Worm (Caenorhabditis elegans) whole organism, L3 larva: Measurements from ENCODE around the gene C31B8.7.

Experiments used
- R02D3.7 ChIP-seq: fragments of 150-350 bp; optimal IDR thresholded peaks from 2 replicates; lab custom pipeline; 2014; ENCODE audit warnings: missing biosample characterization, missing genetic modification characterization
- ZK546.5 ChIP-seq: sonication (generic microtip); optimal IDR thresholded peaks from 2 replicates; lab custom pipeline; 2017; ENCODE audit warnings: missing biosample characterization, missing genetic modification characterization
- aly-2 ChIP-seq: fragments of 150-350 bp; optimal IDR thresholded peaks from 2 replicates; lab custom pipeline; 2014; ENCODE audit warnings: missing biosample characterization, missing genetic modification characterization
- ama-1 ChIP-seq: fragments of 150-350 bp; optimal IDR thresholded peaks from 2 replicates; lab custom pipeline; 2018
- ceh-16 ChIP-seq: sonication (generic microtip); optimal IDR thresholded peaks from 2 replicates; lab custom pipeline; 2017; ENCODE audit warnings: missing biosample characterization, missing genetic modification characterization
- ceh-28 ChIP-seq: fragments of 150-350 bp; optimal IDR thresholded peaks from 2 replicates; lab custom pipeline; 2014; ENCODE audit warnings: missing biosample characterization, missing genetic modification reagents, missing genetic modification characterization
- ceh-82 ChIP-seq: fragments of 150-350 bp; optimal IDR thresholded peaks from 2 replicates; lab custom pipeline; 2014; ENCODE audit warnings: missing biosample characterization, missing genetic modification characterization
- ceh-9 ChIP-seq: sonication (generic microtip); optimal IDR thresholded peaks from 2 replicates; lab custom pipeline; 2018; ENCODE audit warnings: missing biosample characterization, missing genetic modification characterization
- daf-12 ChIP-seq: fragments of 150-350 bp; optimal IDR thresholded peaks from 2 replicates; lab custom pipeline; 2014; ENCODE audit warnings: missing biosample characterization, missing genetic modification reagents, missing genetic modification characterization
- egl-27 ChIP-seq: sonication (generic microtip); optimal IDR thresholded peaks from 4 replicates; lab custom pipeline; 2017; ENCODE audit warnings: missing biosample characterization, missing genetic modification reagents, missing genetic modification characterization
- elt-1 ChIP-seq: fragments of 150-350 bp; optimal IDR thresholded peaks from 2 replicates; lab custom pipeline; 2014; ENCODE audit warnings: missing biosample characterization, missing genetic modification characterization
- elt-2 ChIP-seq: sonication (generic microtip); optimal IDR thresholded peaks from 2 replicates; lab custom pipeline; 2016; ENCODE audit warnings: missing genetic modification reagents, mild to moderate bottlenecking, missing genetic modification characterization, missing compliant biosample characterization
- eor-1 ChIP-seq, 2 experiments: fragments of 150-350 bp; optimal IDR thresholded peaks; 2 replicates each; lab custom pipeline; 2014 to 2018; ENCODE audit warnings: missing biosample characterization in 2 of 2, missing genetic modification characterization in 2 of 2
- fkh-10 ChIP-seq: sonication (generic microtip); optimal IDR thresholded peaks from 2 replicates; lab custom pipeline; 2017; ENCODE audit warnings: missing biosample characterization, missing genetic modification reagents, missing genetic modification characterization
- fkh-2 ChIP-seq: fragments of 150-350 bp; optimal IDR thresholded peaks from 2 replicates; lab custom pipeline; 2014; ENCODE audit warnings: missing biosample characterization, missing genetic modification reagents, missing genetic modification characterization
- lin-15B ChIP-seq: fragments of 150-350 bp; optimal IDR thresholded peaks from 2 replicates; lab custom pipeline; 2014; ENCODE audit warnings: missing biosample characterization, missing genetic modification characterization
- lin-39 ChIP-seq: fragments of 150-350 bp; optimal IDR thresholded peaks from 2 replicates; lab custom pipeline; 2018; ENCODE audit warnings: missing biosample characterization, missing genetic modification reagents, missing genetic modification characterization
- lsy-12 ChIP-seq: sonication (generic microtip); optimal IDR thresholded peaks from 2 replicates; lab custom pipeline; 2016; ENCODE audit warnings: mild to moderate bottlenecking, missing genetic modification characterization, missing compliant biosample characterization
- nfya-1 ChIP-seq: sonication (generic microtip); optimal IDR thresholded peaks from 2 replicates; lab custom pipeline; 2017; ENCODE audit warnings: missing genetic modification characterization, mild to moderate bottlenecking, missing compliant biosample characterization, antibody characterized with exemption, moderate library complexity; ENCODE audit not compliant: insufficient read depth
- nhr-12 ChIP-seq: fragments of 150-350 bp; optimal IDR thresholded peaks from 2 replicates; lab custom pipeline; 2014; ENCODE audit warnings: missing biosample characterization, missing genetic modification characterization
- nhr-23 ChIP-seq: fragments of 150-350 bp; optimal IDR thresholded peaks from 2 replicates; lab custom pipeline; 2014; ENCODE audit warnings: missing biosample characterization, missing genetic modification reagents, missing genetic modification characterization
- nhr-237 ChIP-seq: fragments of 150-350 bp; optimal IDR thresholded peaks from 2 replicates; lab custom pipeline; 2014; ENCODE audit warnings: missing biosample characterization, missing genetic modification characterization
- nhr-25 ChIP-seq: sonication (generic microtip); optimal IDR thresholded peaks from 2 replicates; lab custom pipeline; 2017; ENCODE audit warnings: missing biosample characterization, missing genetic modification characterization
- nhr-43 ChIP-seq: sonication (generic microtip); optimal IDR thresholded peaks from 2 replicates; lab custom pipeline; 2016; ENCODE audit warnings: mild to moderate bottlenecking, missing genetic modification characterization, missing compliant biosample characterization; ENCODE audit not compliant: poor library complexity, severe bottlenecking
- nhr-67 ChIP-seq: fragments of 150-350 bp; optimal IDR thresholded peaks from 2 replicates; lab custom pipeline; 2014; ENCODE audit warnings: missing biosample characterization, missing genetic modification characterization
- nhr-76 ChIP-seq: fragments of 150-350 bp; sonication (generic microtip); optimal IDR thresholded peaks from 5 replicates; lab custom pipeline; 2014; ENCODE audit warnings: missing biosample characterization, missing genetic modification characterization
- nhr-77 ChIP-seq: fragments of 150-350 bp; optimal IDR thresholded peaks from 2 replicates; lab custom pipeline; 2014; ENCODE audit warnings: missing biosample characterization, missing genetic modification characterization
- pha-4 ChIP-seq: fragments of 150-350 bp; optimal IDR thresholded peaks from 2 replicates; lab custom pipeline; 2014; ENCODE audit warnings: missing biosample characterization, missing genetic modification reagents, missing genetic modification characterization
- pqm-1 ChIP-seq: fragments of 150-350 bp; optimal IDR thresholded peaks from 2 replicates; lab custom pipeline; 2017; ENCODE audit warnings: missing biosample characterization, missing genetic modification characterization, inconsistent platforms
- sea-2 ChIP-seq: fragments of 150-350 bp; sonication (generic microtip); optimal IDR thresholded peaks from 4 replicates; lab custom pipeline; 2014; ENCODE audit warnings: missing biosample characterization, missing genetic modification reagents, missing genetic modification characterization
- skn-1 ChIP-seq: fragments of 150-350 bp; optimal IDR thresholded peaks from 2 replicates; lab custom pipeline; 2014; ENCODE audit warnings: missing biosample characterization, missing genetic modification characterization
- tbx-2 ChIP-seq: sonication (generic microtip); optimal IDR thresholded peaks from 2 replicates; lab custom pipeline; 2016; ENCODE audit warnings: mild to moderate bottlenecking, missing genetic modification characterization, missing compliant biosample characterization
- unc-39 ChIP-seq: sonication (generic microtip); optimal IDR thresholded peaks from 4 replicates; lab custom pipeline; 2017; ENCODE audit warnings: missing biosample characterization, missing genetic modification characterization
- zag-1 ChIP-seq: fragments of 150-350 bp; optimal IDR thresholded peaks from 2 replicates; lab custom pipeline; 2014; ENCODE audit warnings: missing biosample characterization, missing genetic modification characterization
- ztf-11 ChIP-seq: fragments of 150-350 bp; optimal IDR thresholded peaks from 2 replicates; lab custom pipeline; 2014; ENCODE audit warnings: missing biosample characterization, missing genetic modification characterization
- ztf-4 ChIP-seq: fragments of 150-350 bp; optimal IDR thresholded peaks from 2 replicates; lab custom pipeline; 2014; ENCODE audit warnings: missing biosample characterization, missing genetic modification characterization

The C31B8.7 gene

DNA sequence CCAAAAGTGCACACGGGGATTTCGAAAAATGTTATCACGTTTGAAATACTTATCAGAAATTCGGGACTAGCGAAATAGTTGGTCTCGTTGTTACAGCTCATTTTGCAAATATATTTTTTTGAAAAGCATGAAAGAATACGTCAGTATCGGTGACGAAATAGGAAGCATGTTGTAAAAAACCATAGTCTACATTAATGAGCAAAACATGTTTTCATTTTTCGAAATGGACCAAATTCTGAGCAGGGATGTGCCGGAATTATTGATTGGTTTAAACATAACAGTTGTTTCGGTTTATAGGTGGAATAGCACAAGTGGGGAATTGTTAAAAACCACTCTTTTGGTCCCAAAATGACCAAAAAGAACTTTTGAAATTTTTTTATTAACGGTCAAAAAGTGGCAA lies 30.9 kb upstream of the C31B8.7 start, which contains the start of gene srh-247:
srh-247 (minus strand) TSS at position 101 of the 400 bp plus-strand sequence.
- no peak for TF ChIP-seq ceh-16 (tag; lab: Kevin White, UChicago)
- no peak for TF ChIP-seq nhr-43
- no peak for TF ChIP-seq lsy-12 (tag; lab: Kevin White, UChicago)
- TF ChIP-seq fkh-2 (tag; lab: Kevin White, UChicago) = no peak
- TF ChIP-seq nhr-23 = no peak
- TF ChIP-seq ceh-28 (tag; lab: Kevin White, UChicago) = no peak
- TF ChIP-seq nhr-67 (tag; lab: Kevin White, UChicago) = no peak
- TF ChIP-seq skn-1 = no peak
- no peak for TF ChIP-seq ztf-4 (tag; lab: Kevin White, UChicago)
- TF ChIP-seq ama-1 (lab: Kevin White, UChicago) = no peak
- no peak for TF ChIP-seq elt-2 (tag; lab: Kevin White, UChicago)

DNA sequence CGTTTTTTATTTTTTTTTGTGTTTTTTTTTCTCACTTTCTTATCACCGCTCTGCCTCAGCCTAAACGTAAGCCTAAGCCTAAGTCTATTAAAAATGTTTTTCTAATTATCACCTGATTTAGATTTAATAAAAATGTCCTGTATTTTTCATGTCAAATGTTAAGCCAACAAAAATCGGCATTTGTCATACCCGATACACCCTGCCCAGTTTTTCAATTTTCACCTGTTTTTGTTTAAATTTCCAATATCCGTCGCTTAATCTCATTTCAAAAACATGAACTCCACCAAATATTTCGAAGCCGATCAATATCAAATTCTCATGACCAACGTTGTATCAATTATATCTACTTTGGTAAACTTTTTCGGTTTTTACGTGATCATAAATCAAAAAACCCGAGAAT lies 28.1 kb upstream of the C31B8.7 start, which contains the start of gene C31B8.1:
C31B8.1 (plus strand) TSS at position 301 of the 400 bp plus-strand sequence.
- TF ChIP-seq skn-1 (no peak), nhr-77 (no peak), ztf-11 (no peak), ama-1 (lab: Kevin White, UChicago) (no peak), nhr-76 (tag; lab: Kevin White, UChicago) (no peak)

DNA sequence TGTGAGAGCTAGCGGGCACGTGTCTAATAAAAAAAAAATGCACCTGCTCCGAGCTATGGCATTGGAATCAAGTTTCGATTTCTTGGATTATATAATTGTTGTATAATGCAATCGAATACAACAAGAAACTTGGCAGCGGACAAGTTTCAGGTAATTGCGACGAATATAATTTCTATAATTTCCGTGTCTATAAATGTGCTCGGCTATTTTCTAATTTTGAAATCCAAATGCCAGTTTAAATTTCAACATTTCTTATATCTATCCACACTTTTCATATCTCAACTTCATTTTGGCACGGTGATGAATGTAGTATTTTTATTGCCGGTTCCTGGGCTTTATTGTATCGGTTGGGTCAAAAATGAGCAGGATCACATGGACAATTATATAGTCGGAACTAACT lies 26.6 kb upstream of the C31B8.7 start, which contains the start of gene C31B8.16:
C31B8.16 (plus strand) TSS at position 301 of the 400 bp plus-strand sequence.
- no peak for TF ChIP-seq egl-27 (tag; lab: Kevin White, UChicago)
- no peak for TF ChIP-seq lin-15B (tag; lab: Kevin White, UChicago)
- no peak for TF ChIP-seq skn-1
- no peak for TF ChIP-seq nhr-25 (tag; lab: Kevin White, UChicago)
- TF ChIP-seq tbx-2 (tag; lab: Kevin White, UChicago) = no peak
- no peak for TF ChIP-seq nhr-12
- no peak for TF ChIP-seq nhr-237 (tag; lab: Kevin White, UChicago)
- TF ChIP-seq, all 47 proteins: peak for 0

DNA sequence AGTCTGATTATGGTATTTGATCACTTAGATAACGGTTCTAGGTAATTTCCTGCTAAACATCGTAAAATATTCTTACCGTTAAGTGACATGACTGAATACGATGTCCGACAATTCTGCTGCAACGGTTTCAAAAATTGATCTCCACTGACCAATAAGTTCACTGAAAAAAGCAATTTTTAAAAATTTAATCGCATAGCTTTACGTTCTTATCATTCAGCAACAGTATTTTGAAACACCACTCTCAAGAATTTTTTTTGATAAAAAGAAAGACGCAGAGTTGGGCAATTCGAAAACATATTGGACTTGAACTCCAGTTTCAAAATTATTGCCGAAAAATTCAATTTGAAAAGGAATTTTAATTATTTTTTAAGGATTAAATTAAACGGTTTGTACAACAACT lies 24.4 kb upstream of the C31B8.7 start, which contains the start of gene C31B8.12:
C31B8.12 (minus strand) TSS at position 101 of the 400 bp plus-strand sequence.
- TF ChIP-seq tbx-2 (tag; lab: Kevin White, UChicago) (no peak), elt-2 (tag; lab: Kevin White, UChicago) (no peak), R02D3.7 (tag; lab: Kevin White, UChicago) (no peak), ceh-9 (tag; lab: Kevin White, UChicago) (no peak), fkh-10 (GFP tag; lab: Kevin White, UChicago) (no peak), ama-1 (lab: Kevin White, UChicago) (no peak), nhr-12 (no peak), nhr-237 (tag; lab: Kevin White, UChicago) (no peak), pqm-1 (no peak), ceh-16 (tag; lab: Kevin White, UChicago) (no peak), elt-1 (no peak), ZK546.5 (tag; lab: Kevin White, UChicago) (no peak)

DNA sequence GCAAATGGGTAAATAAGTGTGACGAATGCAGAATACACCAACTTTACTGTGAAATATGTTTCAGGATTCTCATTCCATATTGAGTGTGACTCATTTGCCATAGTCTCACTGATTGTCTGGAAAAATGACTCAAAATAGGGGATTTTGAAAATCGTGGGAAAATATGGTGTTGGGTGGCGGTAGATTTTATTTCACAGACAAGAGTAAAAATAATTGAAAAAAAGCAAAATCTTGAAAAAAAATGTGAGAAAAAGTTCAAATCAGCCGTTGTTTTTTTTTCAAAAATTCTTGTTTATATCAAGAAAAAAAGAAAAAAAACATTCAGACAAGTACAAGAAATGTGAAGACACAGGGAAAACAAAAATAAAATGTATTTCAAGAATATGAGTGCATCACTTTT lies 19.5 kb upstream of the C31B8.7 start, which contains the start of gene srh-38:
srh-38 (minus strand) TSS at position 101 of the 400 bp plus-strand sequence.
- TF ChIP-seq pqm-1 = no peak
- TF ChIP-seq fkh-2 (tag; lab: Kevin White, UChicago) = no peak
- TF ChIP-seq nhr-237 (tag; lab: Kevin White, UChicago) = no peak
- TF ChIP-seq ceh-28 (tag; lab: Kevin White, UChicago) = no peak
- no peak for TF ChIP-seq lin-15B (tag; lab: Kevin White, UChicago)
- no peak for TF ChIP-seq unc-39 (tag; lab: Kevin White, UChicago)
- TF ChIP-seq zag-1 (tag; lab: Kevin White, UChicago) = no peak
- no peak for TF ChIP-seq nhr-77
- no peak for TF ChIP-seq pha-4
- no peak for TF ChIP-seq daf-12 (tag; lab: Kevin White, UChicago)
- TF ChIP-seq nhr-25 (tag; lab: Kevin White, UChicago) = no peak
- no peak for TF ChIP-seq ZK546.5 (tag; lab: Kevin White, UChicago)
- no peak for TF ChIP-seq nfya-1 (tag; lab: Kevin White, UChicago)
- no peak for TF ChIP-seq eor-1 (tag; optimal IDR thresholded peaks at IDR 0.05; lab: Kevin White, UChicago)

DNA sequence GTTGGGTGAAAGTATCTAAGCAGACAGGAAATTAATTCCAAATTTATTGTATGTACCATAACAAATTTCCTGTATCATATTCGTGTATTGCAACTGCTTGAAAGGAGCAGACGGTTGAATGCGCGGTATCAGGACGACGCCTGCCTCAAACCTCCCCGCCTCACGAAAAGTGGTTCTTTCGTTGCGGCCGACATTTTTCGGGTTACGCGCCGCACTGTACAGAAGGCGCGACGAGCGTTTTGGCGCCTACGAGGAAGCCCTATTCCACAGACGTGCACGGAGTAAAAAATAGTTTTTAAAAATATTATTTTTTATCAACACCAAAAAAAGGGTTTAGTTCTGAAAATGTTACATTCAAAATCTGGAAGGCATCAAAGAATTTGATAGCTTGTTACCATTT lies 17.0 kb upstream of the C31B8.7 start:
- TF ChIP-seq fkh-10 (GFP tag; lab: Kevin White, UChicago) (no peak), pha-4 (no peak), lin-39 (no peak), nfya-1 (tag; lab: Kevin White, UChicago) (no peak), eor-1 (tag; optimal IDR thresholded peaks at IDR 0.05; lab: Kevin White, UChicago) (no peak), nhr-43 (no peak), nhr-76 (tag; lab: Kevin White, UChicago) (no peak), ztf-4 (tag; lab: Kevin White, UChicago) (no peak), sea-2 (GFP tag; lab: Kevin White, UChicago) (no peak), ceh-82 (tag; lab: Kevin White, UChicago) (no peak), nhr-77 (no peak), aly-2 (tag; lab: Kevin White, UChicago) (no peak), nhr-12 (no peak), ceh-16 (tag; lab: Kevin White, UChicago) (no peak)
- TF ChIP-seq, all 47 proteins: peak for 0
